Worm (Caenorhabditis elegans): Measurements from ENCODE around the gene mig-23.

The mig-23 gene

ce11 chrX:5942171-5942570 lies 6.5 kb downstream of the mig-23 start:
- TF ChIP-seq ceh-19 (GFP tag; optimal IDR thresholded peaks at IDR 0.05) (no peak), C38D4.7 (GFP tag; optimal IDR thresholded peaks at IDR 0.05) (no peak), sox-2 (GFP tag; IDR thresholded peaks at IDR 0.05) (no peak), elt-2 (tag; optimal IDR thresholded peaks at IDR 0.05) (no peak), ceh-18 (tag; optimal IDR thresholded peaks at IDR 0.05) (peak; percentile 78), npax-4 (tag; optimal IDR thresholded peaks at IDR 0.05) (no peak)

DNA sequence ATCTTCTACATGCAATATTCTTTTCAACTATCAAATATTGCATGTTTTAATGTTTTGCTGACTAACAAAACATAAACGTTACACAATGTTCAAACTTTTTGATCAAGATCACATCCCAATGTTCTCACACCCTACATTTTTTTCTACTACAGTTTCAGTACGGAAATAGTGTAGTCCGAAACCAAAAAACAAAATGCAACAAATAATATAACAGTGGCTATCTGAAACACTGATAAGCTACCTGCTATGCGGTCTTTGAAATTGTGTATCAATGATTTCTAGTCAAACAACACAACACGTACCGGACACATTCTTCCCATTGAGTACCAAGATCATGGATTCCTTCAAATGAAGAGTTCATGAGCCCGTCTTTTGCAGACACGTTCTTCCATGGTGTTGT lies 7.3 kb downstream of the mig-23 start:
- TF ChIP-seq pqm-1 (tag; optimal IDR thresholded peaks at IDR 0.05) (no peak), nhr-232 (tag; optimal IDR thresholded peaks at IDR 0.05) (no peak), unc-3 (GFP tag; conservative IDR thresholded peaks at IDR 0.05) (no peak), unc-3 (tag; optimal IDR thresholded peaks at IDR 0.05) (no peak), che-1 (tag; optimal IDR thresholded peaks at IDR 0.05) (no peak), ceh-45 (GFP tag; IDR thresholded peaks at IDR 0.05) (no peak), sox-2 (GFP tag; IDR thresholded peaks at IDR 0.05) (no peak)

DNA sequence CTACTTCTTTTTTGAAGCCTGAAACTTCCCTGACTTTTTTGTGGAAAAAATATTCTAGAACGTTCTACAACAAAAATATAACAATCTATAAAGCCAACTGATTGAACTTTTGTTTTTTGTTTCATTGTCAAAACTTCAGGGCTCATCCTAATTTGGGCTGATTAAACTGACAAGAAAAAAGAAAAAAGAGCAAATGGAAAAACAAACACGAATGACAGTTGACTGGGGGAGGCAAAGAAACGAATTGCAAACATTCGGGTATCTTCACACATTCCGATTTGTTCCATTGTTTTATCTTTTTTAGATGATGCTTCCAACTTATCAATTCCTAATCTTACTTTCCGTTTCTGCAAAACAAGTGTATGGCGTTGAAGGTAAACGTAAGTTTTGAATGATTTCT lies 13.2 kb downstream of the mig-23 start, which contains the start of gene C46F4.3:
Gene C46F4.3 (plus strand): TSS at position 301 of the 400 bp plus-strand sequence.
- TF ChIP-seq hlh-15 (tag; optimal IDR thresholded peaks at IDR 0.05) (no peak), ceh-18 (tag; optimal IDR thresholded peaks at IDR 0.05) (no peak), pha-4 (tag; optimal IDR thresholded peaks at IDR 0.05) (no peak), zip-5 (tag; optimal IDR thresholded peaks at IDR 0.05) (no peak), ahr-1 (tag; optimal IDR thresholded peaks at IDR 0.05) (no peak), ets-4 (tag; optimal IDR thresholded peaks at IDR 0.05) (no peak), pax-1 (tag; optimal IDR thresholded peaks at IDR 0.05) (no peak), ttx-3 (tag; optimal IDR thresholded peaks at IDR 0.05) (no peak), dmd-4 (tag; optimal IDR thresholded peaks at IDR 0.05; ENCODE audit: borderline replicate concordance) (no peak), npax-4 (tag; optimal IDR thresholded peaks at IDR 0.05) (no peak), unc-86 (tag; optimal IDR thresholded peaks at IDR 0.05) (no peak), hlh-30 (tag; optimal IDR thresholded peaks at IDR 0.05; ENCODE audit: insufficient read depth) (no peak), ceh-22 (tag; optimal IDR thresholded peaks at IDR 0.05) (no peak), ceh-6 (GFP tag; optimal IDR thresholded peaks at IDR 0.05) (no peak), fax-1 (tag; optimal IDR thresholded peaks at IDR 0.05) (no peak), elt-4 (tag; optimal IDR thresholded peaks at IDR 0.05) (no peak), syd-9 (tag; optimal IDR thresholded peaks at IDR 0.05) (no peak), fkh-6 (tag; optimal IDR thresholded peaks at IDR 0.05) (no peak), ama-1 (optimal IDR thresholded peaks at IDR 0.05) (no peak), ceh-19 (GFP tag; optimal IDR thresholded peaks at IDR 0.05) (no peak)

- no peak for TF ChIP-seq C38D4.7 (GFP tag; optimal IDR thresholded peaks at IDR 0.05)
- TF ChIP-seq unc-42 (tag; optimal IDR thresholded peaks at IDR 0.05), result no peak
- TF ChIP-seq lin-11 (tag; optimal IDR thresholded peaks at IDR 0.05), result no peak
- no peak for TF ChIP-seq unc-3 (GFP tag; conservative IDR thresholded peaks at IDR 0.05)
- TF ChIP-seq unc-3 (tag; optimal IDR thresholded peaks at IDR 0.05), result no peak
- no peak for TF ChIP-seq pag-3 (tag; optimal IDR thresholded peaks at IDR 0.05; ENCODE audit: borderline replicate concordance)
- no peak for TF ChIP-seq gmeb-2 (tag; optimal IDR thresholded peaks at IDR 0.05)
- no peak for TF ChIP-seq hlh-6 (tag; optimal IDR thresholded peaks at IDR 0.05)
- TF ChIP-seq fax-1 (tag; optimal IDR thresholded peaks at IDR 0.05), result no peak
- TF ChIP-seq lim-6 (tag; optimal IDR thresholded peaks at IDR 0.05), result no peak
- TF ChIP-seq mec-3 (tag; optimal IDR thresholded peaks at IDR 0.05; ENCODE audit: borderline replicate concordance), result no peak
- TF ChIP-seq ceh-2 (tag; optimal IDR thresholded peaks at IDR 0.05), result no peak
- no peak for TF ChIP-seq elt-2 (tag; optimal IDR thresholded peaks at IDR 0.05)
- no peak for TF ChIP-seq ceh-6 (GFP tag; optimal IDR thresholded peaks at IDR 0.05)
- no peak for TF ChIP-seq ceh-31 (tag; optimal IDR thresholded peaks at IDR 0.05)
- TF ChIP-seq ceh-14 (tag; optimal IDR thresholded peaks at IDR 0.05), result no peak
Observed at ce11 chrX:5932923-5933322, 15.7 kb downstream of the mig-23 start.
